Fruit fly (Drosophila melanogaster) whole organism, prepupa: ENCODE measurements around the gene CG9682.

Experiments used
- Blimp-1 ChIP-seq: fragments of 200-800 bp; sonication (Bioruptor generic); optimal IDR thresholded peaks from 3 replicates; lab custom pipeline; 2017; ENCODE audit warnings: missing biosample characterization, missing genetic modification characterization, mild to moderate bottlenecking, moderate library complexity, missing genetic modification reagents
- CG10631 ChIP-seq: fragments of 200-800 bp; sonication (Bioruptor generic); optimal IDR thresholded peaks from 2 replicates; lab custom pipeline; 2016; ENCODE audit warnings: missing biosample characterization, missing genetic modification characterization
- CG10669 ChIP-seq: fragments of 200-800 bp; sonication (Bioruptor generic); optimal IDR thresholded peaks from 3 replicates; lab custom pipeline; 2018; ENCODE audit warnings: missing biosample characterization, mild to moderate bottlenecking, missing genetic modification characterization, moderate library complexity
- CG11294 ChIP-seq: fragments of 200-800 bp; sonication (Bioruptor generic); IDR thresholded peaks from 2 replicates; pipeline ENCODE4 v1.3.6; 2022; ENCODE audit warnings: missing biosample characterization, missing genetic modification characterization
- CG11762 ChIP-seq: fragments of 200-800 bp; sonication (Bioruptor generic); optimal IDR thresholded peaks from 3 replicates; lab custom pipeline; 2016; ENCODE audit warnings: missing biosample characterization, missing genetic modification characterization; ENCODE audit not compliant: insufficient read depth
- CG15336 ChIP-seq: fragments of 200-800 bp; sonication (Bioruptor generic); IDR thresholded peaks from 2 replicates; pipeline ENCODE4 v1.3.6; 2022; ENCODE audit warnings: missing biosample characterization, missing genetic modification characterization
- CG1621 ChIP-seq: fragments of 200-800 bp; sonication (Bioruptor generic); optimal IDR thresholded peaks from 3 replicates; lab custom pipeline; 2018; ENCODE audit warnings: missing biosample characterization, mild to moderate bottlenecking, missing genetic modification characterization
- CG31627 ChIP-seq: fragments of 200-800 bp; sonication (Bioruptor generic); optimal IDR thresholded peaks from 3 replicates; lab custom pipeline; 2016; ENCODE audit warnings: missing biosample characterization, missing genetic modification characterization
- CG32006 ChIP-seq: fragments of 200-800 bp; sonication (Bioruptor generic); optimal IDR thresholded peaks from 3 replicates; lab custom pipeline; 2017; ENCODE audit warnings: missing biosample characterization, mild to moderate bottlenecking, missing genetic modification characterization
- CG4318 ChIP-seq: fragments of 200-800 bp; sonication (Bioruptor generic); optimal IDR thresholded peaks from 3 replicates; lab custom pipeline; 2017; ENCODE audit warnings: missing biosample characterization, mild to moderate bottlenecking, missing genetic modification characterization
- CG6163 ChIP-seq: fragments of 200-800 bp; sonication (Bioruptor generic); IDR thresholded peaks from 3 replicates; pipeline ENCODE4 v1.3.6; 2022; ENCODE audit warnings: missing biosample characterization, missing genetic modification characterization
- CG6276 ChIP-seq: fragments of 200-800 bp; sonication (Bioruptor generic); optimal IDR thresholded peaks from 2 replicates; lab custom pipeline; 2017; ENCODE audit warnings: missing biosample characterization, mild to moderate bottlenecking, missing genetic modification characterization
- CG6808 ChIP-seq: fragments of 200-800 bp; sonication (Bioruptor generic); optimal IDR thresholded peaks from 3 replicates; lab custom pipeline; 2017; ENCODE audit warnings: missing biosample characterization, missing genetic modification characterization, mild to moderate bottlenecking, moderate library complexity, missing genetic modification reagents
- CG7368 ChIP-seq: fragments of 200-800 bp; sonication (Bioruptor generic); optimal IDR thresholded peaks from 3 replicates; lab custom pipeline; 2016; ENCODE audit warnings: missing biosample characterization, missing genetic modification characterization
- CG8319 ChIP-seq: fragments of 200-800 bp; sonication (Bioruptor generic); optimal IDR thresholded peaks from 3 replicates; lab custom pipeline; 2016; ENCODE audit warnings: missing biosample characterization, missing genetic modification characterization
- CG8632 ChIP-seq: fragments of 200-800 bp; sonication (Bioruptor generic); optimal IDR thresholded peaks from 3 replicates; lab custom pipeline; 2016; ENCODE audit warnings: missing biosample characterization, missing genetic modification characterization
- Eip75B ChIP-seq: fragments of 200-800 bp; sonication (Bioruptor generic); optimal IDR thresholded peaks from 3 replicates; lab custom pipeline; 2016; ENCODE audit warnings: missing biosample characterization, missing genetic modification characterization
- Eip78C ChIP-seq: fragments of 200-800 bp; sonication (Bioruptor generic); peaks from one replicate; lab custom pipeline; 2016; ENCODE audit warnings: missing biosample characterization, missing genetic modification characterization
- Eip93F ChIP-seq: fragments of 200-800 bp; sonication (Bioruptor generic); optimal IDR thresholded peaks from 2 replicates; lab custom pipeline; 2016; ENCODE audit warnings: missing biosample characterization, mild to moderate bottlenecking, missing genetic modification characterization
- Ets21C ChIP-seq: fragments of 200-800 bp; sonication (Bioruptor generic); optimal IDR thresholded peaks from 3 replicates; lab custom pipeline; 2016; ENCODE audit warnings: missing biosample characterization, missing genetic modification characterization
- Ets96B ChIP-seq: fragments of 200-800 bp; optimal IDR thresholded peaks from 2 replicates; lab custom pipeline; 2019; ENCODE audit warnings: missing biosample characterization, mild to moderate bottlenecking, missing genetic modification characterization, moderate library complexity
- Hr38 ChIP-seq: sonication (Bioruptor generic); optimal IDR thresholded peaks from 2 replicates; lab custom pipeline; 2016; ENCODE audit warnings: missing biosample characterization, missing genetic modification characterization
- Hr39 ChIP-seq: fragments of 200-800 bp; sonication (Bioruptor generic); optimal IDR thresholded peaks from 2 replicates; lab custom pipeline; 2016; ENCODE audit warnings: missing biosample characterization, missing genetic modification characterization
- Hr4 ChIP-seq: fragments of 200-800 bp; sonication (Bioruptor generic); optimal IDR thresholded peaks from 3 replicates; lab custom pipeline; 2016; ENCODE audit warnings: missing biosample characterization, missing genetic modification characterization
- Lpt ChIP-seq: fragments of 200-800 bp; sonication (Bioruptor generic); optimal IDR thresholded peaks from 3 replicates; lab custom pipeline; 2016; ENCODE audit warnings: missing biosample characterization, missing genetic modification characterization
- Met ChIP-seq: fragments of 200-800 bp; sonication (Bioruptor generic); optimal IDR thresholded peaks from 3 replicates; lab custom pipeline; 2016; ENCODE audit warnings: missing biosample characterization, missing genetic modification characterization
- OdsH ChIP-seq: fragments of 200-800 bp; sonication (Bioruptor generic); optimal IDR thresholded peaks from 3 replicates; lab custom pipeline; 2016; ENCODE audit warnings: missing biosample characterization, missing genetic modification characterization
- Smox ChIP-seq: fragments of 200-800 bp; sonication (Bioruptor generic); optimal IDR thresholded peaks from 3 replicates; lab custom pipeline; 2016; ENCODE audit warnings: missing biosample characterization, missing genetic modification characterization
- Sox102F ChIP-seq: fragments of 200-800 bp; sonication (Bioruptor generic); optimal IDR thresholded peaks from 2 replicates; lab custom pipeline; 2016; ENCODE audit warnings: missing biosample characterization, mild to moderate bottlenecking, missing genetic modification characterization
- Sox14 ChIP-seq: fragments of 200-800 bp; sonication (Bioruptor generic); optimal IDR thresholded peaks from 3 replicates; lab custom pipeline; 2016; ENCODE audit warnings: missing biosample characterization, missing genetic modification characterization
- Sox15 ChIP-seq: fragments of 200-800 bp; sonication (Bioruptor generic); optimal IDR thresholded peaks from 3 replicates; lab custom pipeline; 2016; ENCODE audit warnings: missing biosample characterization, missing genetic modification characterization
- achi ChIP-seq: fragments of 200-800 bp; sonication (Bioruptor generic); optimal IDR thresholded peaks from 3 replicates; lab custom pipeline; 2016; ENCODE audit warnings: missing biosample characterization, missing genetic modification characterization
- acj6 ChIP-seq: fragments of 200-800 bp; sonication (Bioruptor generic); optimal IDR thresholded peaks from 3 replicates; lab custom pipeline; 2016; ENCODE audit warnings: missing biosample characterization, missing genetic modification characterization
- cyc ChIP-seq: fragments of 200-800 bp; sonication (Bioruptor generic); optimal IDR thresholded peaks from 3 replicates; lab custom pipeline; 2016; ENCODE audit warnings: missing biosample characterization, missing genetic modification characterization
- eg ChIP-seq: fragments of 200-800 bp; sonication (Bioruptor generic); IDR thresholded peaks from 3 replicates; pipeline ENCODE4 v1.3.6; 2022; ENCODE audit warnings: missing biosample characterization, missing genetic modification characterization
- esn ChIP-seq: fragments of 200-800 bp; sonication (Bioruptor generic); optimal IDR thresholded peaks from 2 replicates; lab custom pipeline; 2016; ENCODE audit warnings: missing biosample characterization, mild to moderate bottlenecking, missing genetic modification characterization, moderate library complexity
- fd59A ChIP-seq: fragments of 200-800 bp; sonication (Bioruptor generic); optimal IDR thresholded peaks from 2 replicates; lab custom pipeline; 2017; ENCODE audit warnings: missing biosample characterization, mild to moderate bottlenecking, missing genetic modification characterization, missing genetic modification reagents
- fd85E ChIP-seq: fragments of 200-800 bp; sonication (Bioruptor generic); optimal IDR thresholded peaks from 3 replicates; lab custom pipeline; 2016; ENCODE audit warnings: missing biosample characterization, missing genetic modification characterization
- lz ChIP-seq: fragments of 200-800 bp; sonication (Bioruptor generic); optimal IDR thresholded peaks from 3 replicates; lab custom pipeline; 2016; ENCODE audit warnings: missing biosample characterization, missing genetic modification characterization
- net ChIP-seq: fragments of 200-800 bp; sonication (Bioruptor generic); optimal IDR thresholded peaks from 3 replicates; lab custom pipeline; 2016; ENCODE audit warnings: missing biosample characterization, missing genetic modification characterization
- pdm3 ChIP-seq: fragments of 200-800 bp; sonication (Bioruptor generic); optimal IDR thresholded peaks from 3 replicates; lab custom pipeline; 2016; ENCODE audit warnings: missing biosample characterization, missing genetic modification characterization
- spab ChIP-seq: fragments of 200-800 bp; sonication (Bioruptor generic); optimal IDR thresholded peaks from 2 replicates; lab custom pipeline; 2017; ENCODE audit warnings: missing biosample characterization, mild to moderate bottlenecking, missing genetic modification characterization, missing genetic modification reagents
- ss ChIP-seq, 2 experiments: fragments of 200-800 bp; sonication (Bioruptor generic); optimal IDR thresholded peaks; 2 replicates in 1 of 2; 3 replicates in 1 of 2; lab custom pipeline; 2017 to 2018; ENCODE audit warnings: mild to moderate bottlenecking in 2 of 2, missing biosample characterization in 2 of 2, missing genetic modification characterization in 2 of 2, moderate library complexity in 1 of 2
- svp ChIP-seq: fragments of 200-800 bp; sonication (Bioruptor generic); peaks from one replicate; lab custom pipeline; 2016; ENCODE audit warnings: missing biosample characterization, missing genetic modification characterization
- topi ChIP-seq: fragments of 200-800 bp; sonication (Bioruptor generic); optimal IDR thresholded peaks from 3 replicates; lab custom pipeline; 2016; ENCODE audit warnings: missing biosample characterization, missing genetic modification characterization
- vri ChIP-seq: fragments of 200-800 bp; sonication (Bioruptor generic); optimal IDR thresholded peaks from 3 replicates; lab custom pipeline; 2016; ENCODE audit warnings: missing biosample characterization, mild to moderate bottlenecking, missing genetic modification characterization

Gene CG9682

dm6 chr3R:30255255-30256121, 4.8 kb downstream of the CG9682 start (continued):
- TF ChIP-seq Eip75B (GFP tag; lab: Kevin White, UChicago) (peak; percentile 94), CG32006 (peak; percentile 90), topi (GFP tag; lab: Kevin White, UChicago) (peak; percentile 88), Sox14 (peak; percentile 95), Sox102F (GFP tag; lab: Kevin White, UChicago) (peak; percentile 96), CG11762 (GFP tag; lab: Kevin White, UChicago) (peak; percentile 89), ss (GFP tag; optimal IDR thresholded peaks at IDR 0.05; lab: Kevin White, UChicago) (peak; percentile 99 to 100), pdm3 (GFP tag; lab: Kevin White, UChicago) (peak; percentile 93), Blimp-1 (GFP tag; lab: Kevin White, UChicago) (peak; percentile 77), svp (GFP tag; lab: Kevin White, UChicago) (peak; percentile 95), esn (peak; percentile 95), Smox (GFP tag; lab: Kevin White, UChicago) (peak; percentile 91), achi (peak; percentile 96), Met (GFP tag; lab: Kevin White, UChicago) (peak; percentile 92), vri (GFP tag; lab: Kevin White, UChicago) (peak; percentile 91), fd85E (GFP tag; lab: Kevin White, UChicago) (peak; percentile 75), CG8632 (peak; percentile 95), CG6808 (GFP tag; lab: Kevin White, UChicago) (peak; percentile 97), CG6276 (peak; percentile 82), Eip78C (GFP tag; lab: Kevin White, UChicago) (peak; percentile 99), CG7368 (GFP tag; lab: Kevin White, UChicago) (peak; percentile 90), OdsH (peak; percentile 93), CG6163 (peak; percentile 99), lz (GFP tag; lab: Kevin White, UChicago) (peak; percentile 91), Hr39 (peak; percentile 77), Sox15 (peak; percentile 70), CG1621 (peak; percentile 96), Ets21C (GFP tag; lab: Kevin White, UChicago) (peak; percentile 75), Eip93F (GFP tag; lab: Kevin White, UChicago) (peak; percentile 97), cyc (peak; percentile 76), CG11294 (GFP tag; lab: Robert Waterston, UW) (peak; percentile 75), CG10631 (GFP tag; lab: Kevin White, UChicago) (peak; percentile 95), CG4318 (peak; percentile 70)

dm6 chr3R:30256233-30256632, 5.5 kb downstream of the CG9682 start:
- TF ChIP-seq fd59A, result peak; percentile 62
- peak; percentile 64 for TF ChIP-seq OdsH
- TF ChIP-seq Hr38 (GFP tag; lab: Kevin White, UChicago), result no peak
- peak; percentile 58 for TF ChIP-seq Smox (GFP tag; lab: Kevin White, UChicago)
- peak; percentile 20 for TF ChIP-seq CG31627 (GFP tag; lab: Kevin White, UChicago)
- peak; percentile 31 for TF ChIP-seq Hr4 (GFP tag; lab: Kevin White, UChicago)
- peak; percentile 56 for TF ChIP-seq topi (GFP tag; lab: Kevin White, UChicago)
- TF ChIP-seq net, result peak; percentile 21
- TF ChIP-seq CG11294 (GFP tag; lab: Robert Waterston, UW), result no peak
- TF ChIP-seq achi, result peak; percentile 67
- TF ChIP-seq CG8319 (GFP tag; lab: Kevin White, UChicago), result peak; percentile 14
- no peak for TF ChIP-seq CG1621
- TF ChIP-seq Blimp-1 (GFP tag; lab: Kevin White, UChicago), result no peak
- peak; percentile 44; the same call in 1 of the 2 replicates for TF ChIP-seq CG15336 (GFP tag; lab: Robert Waterston, UW)
- no peak for TF ChIP-seq fd85E (GFP tag; lab: Kevin White, UChicago)
- peak in 1 of 2 experiments; percentile 2 for TF ChIP-seq ss (GFP tag; optimal IDR thresholded peaks at IDR 0.05; lab: Kevin White, UChicago)
- no peak for TF ChIP-seq Lpt (GFP tag; lab: Kevin White, UChicago)
- peak; percentile 43 for TF ChIP-seq CG10631 (GFP tag; lab: Kevin White, UChicago)
- peak; percentile 57 for TF ChIP-seq spab (GFP tag; lab: Kevin White, UChicago)
- TF ChIP-seq Sox102F (GFP tag; lab: Kevin White, UChicago), result peak; percentile 38
- peak; percentile 2 for TF ChIP-seq CG7368 (GFP tag; lab: Kevin White, UChicago)
- TF ChIP-seq lz (GFP tag; lab: Kevin White, UChicago), result peak; percentile 37
- peak; percentile 49 for TF ChIP-seq CG32006
- TF ChIP-seq Sox14, result peak; percentile 37
- TF ChIP-seq CG11762 (GFP tag; lab: Kevin White, UChicago), result no peak
- TF ChIP-seq Ets96B (tag; lab: Kevin White, UChicago), result peak; percentile 45
- peak; percentile 59 for TF ChIP-seq acj6 (GFP tag; lab: Kevin White, UChicago)
- TF ChIP-seq Ets21C (GFP tag; lab: Kevin White, UChicago), result peak; percentile 17
- peak; percentile 56 for TF ChIP-seq CG10669 (GFP tag; lab: Kevin White, UChicago)
- TF ChIP-seq Hr39, result peak; percentile 29
- peak; percentile 59 for TF ChIP-seq eg (GFP tag; lab: Robert Waterston, UW)
- peak; percentile 50 for TF ChIP-seq CG6808 (GFP tag; lab: Kevin White, UChicago)
